Worm (Caenorhabditis elegans) whole organism, L4 larva: ENCODE data around the gene npr-37.

Source experiments
- fos-1 ChIP-seq: fragments of 150-350 bp; optimal IDR thresholded peaks from 2 replicates; lab custom pipeline; 2014; ENCODE audit warnings: missing biosample characterization, missing genetic modification characterization
- lin-39 ChIP-seq: fragments of 150-350 bp; optimal IDR thresholded peaks from 2 replicates; lab custom pipeline; 2014; ENCODE audit warnings: missing biosample characterization, missing genetic modification reagents, missing genetic modification characterization
- mep-1 ChIP-seq: fragments of 150-350 bp; sonication (generic microtip); optimal IDR thresholded peaks from 3 replicates; lab custom pipeline; 2014; ENCODE audit warnings: missing biosample characterization, missing genetic modification characterization
- nhr-25 ChIP-seq: sonication (generic microtip); optimal IDR thresholded peaks from 2 replicates; lab custom pipeline; 2017; ENCODE audit warnings: missing genetic modification characterization, mild to moderate bottlenecking, missing compliant biosample characterization, antibody characterized with exemption, moderate library complexity, borderline replicate concordance; ENCODE audit not compliant: insufficient read depth
- set-16 ChIP-seq: fragments of 200-800 bp; sonication (Bioruptor generic); IDR thresholded peaks from 2 replicates; pipeline ENCODE4 v1.3.6; 2022; ENCODE audit warnings: missing genetic modification reagents, missing genetic modification characterization, missing compliant biosample characterization
- unc-39 ChIP-seq: sonication (generic microtip); optimal IDR thresholded peaks from 2 replicates; lab custom pipeline; 2017; ENCODE audit warnings: missing biosample characterization, missing genetic modification characterization
- unc-62 ChIP-seq, 3 experiments: fragments of 150-350 bp in 1 of 3; sonication (generic microtip); optimal IDR thresholded peaks in 2 of 3; peaks in 1 of 3; 1 replicate in 1 of 3; 2 replicates in 2 of 3; lab custom pipeline; 2014 to 2017; ENCODE audit warnings: missing biosample characterization in 3 of 3, missing genetic modification characterization in 3 of 3, missing genetic modification reagents in 3 of 3, missing genotype in 1 of 3
- vab-7 ChIP-seq: fragments of 200-800 bp; sonication (Bioruptor generic); IDR thresholded peaks from 2 replicates; pipeline ENCODE4 v1.3.6; 2022; ENCODE audit warnings: missing genetic modification reagents, missing genetic modification characterization, missing compliant biosample characterization
- zag-1 ChIP-seq: fragments of 150-350 bp; optimal IDR thresholded peaks from 2 replicates; lab custom pipeline; 2014; ENCODE audit warnings: missing biosample characterization, missing genetic modification characterization

DNA sequence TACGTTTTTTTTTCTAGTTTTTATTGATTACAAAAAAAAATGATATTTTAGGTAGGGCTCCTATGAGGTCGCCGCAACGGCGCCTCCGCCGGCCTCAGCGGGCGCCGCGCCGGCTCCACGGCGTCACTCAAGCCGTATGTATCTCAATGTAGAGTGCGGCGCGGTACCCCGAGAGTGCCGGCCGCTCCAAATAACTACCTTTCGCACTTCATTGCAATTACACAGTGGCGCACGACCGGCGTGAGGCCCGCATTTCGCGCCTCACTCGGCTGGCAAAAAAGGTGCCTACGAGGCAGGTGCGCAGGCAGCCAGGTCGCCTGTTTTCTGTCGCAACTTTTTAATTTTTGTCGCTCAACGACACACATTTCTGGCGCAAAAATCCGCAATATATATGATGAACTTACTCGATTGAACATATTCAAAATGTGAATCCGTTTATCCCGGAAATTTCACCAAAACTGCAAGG is 20.3 kb downstream of the npr-37 start, which contains the start of gene M04G7.2:
- TF ChIP-seq lin-39 (tag; lab: Kevin White, UChicago) (no peak), fos-1 (no peak), zag-1 (tag; lab: Kevin White, UChicago) (no peak), vab-7 (no peak), mep-1 (tag; lab: Kevin White, UChicago) (no peak), set-16 (GFP tag; lab: Robert Waterston, UW) (peak; percentile 91), unc-62 (GFP tag; optimal IDR thresholded peaks at IDR 0.05 in 1 of 2; lab: Kevin White, UChicago) (no peak), unc-62 (tag; optimal IDR thresholded peaks at IDR 0.05; lab: Kevin White, UChicago) (no peak), unc-39 (tag; lab: Kevin White, UChicago) (no peak), nhr-25 (tag; lab: Kevin White, UChicago) (no peak)
